Fruit fly (Drosophila melanogaster): ENCODE data around the gene CG10657.

Gene CG10657

DNA sequence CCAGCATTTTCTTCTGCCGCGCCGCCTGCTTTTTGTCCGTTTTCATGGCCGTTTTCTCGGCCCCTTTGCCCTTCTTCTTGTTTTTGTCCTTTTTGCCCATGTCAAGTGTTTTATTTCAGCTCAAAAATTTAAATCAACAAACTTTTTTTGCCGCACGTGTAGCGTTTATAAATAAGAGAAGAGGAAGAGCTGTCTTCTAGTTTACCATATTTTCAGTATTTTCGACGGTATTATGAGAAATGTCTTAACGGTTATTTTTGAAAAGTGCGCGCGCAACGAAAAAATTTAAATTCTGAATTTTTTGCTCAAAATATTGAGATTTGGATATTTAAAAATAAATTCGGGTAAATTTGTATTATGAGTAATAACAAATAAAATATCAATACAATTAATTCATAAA is 40.1 kb upstream of the CG10657 start, which contains the start of gene CG4069 (continued):
- TF ChIP-seq tio (GFP tag; optimal IDR thresholded peaks at IDR 0.05): no peak
- TF ChIP-seq BEAF-32 (GFP tag; optimal IDR thresholded peaks at IDR 0.05): peak; percentile 20

DNA sequence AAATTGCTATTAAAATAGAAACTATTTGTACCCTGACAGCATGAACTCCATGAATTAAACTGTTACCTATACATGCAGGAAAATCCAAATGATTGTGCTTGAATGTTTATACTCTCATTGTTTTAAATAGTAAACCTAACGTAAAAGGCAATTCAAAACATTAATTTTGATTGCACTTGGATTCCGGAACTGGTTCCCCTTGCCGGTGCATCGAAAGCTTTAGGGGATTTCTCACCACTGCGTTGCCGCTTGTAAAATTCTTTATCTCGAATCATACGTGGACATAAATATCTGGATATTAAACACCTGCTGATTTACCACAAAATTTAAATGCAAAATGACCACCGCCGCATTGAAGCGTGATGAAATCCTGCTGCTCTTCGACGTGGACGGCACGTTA is 37.3 kb upstream of the CG10657 start, which contains the start of gene Pmm2:
Gene Pmm2 (plus strand): TSS at position 273 of the 400 bp plus-strand sequence.
- TF ChIP-seq CG17328 (GFP tag; IDR thresholded peaks at IDR 0.05) (0 out of 2 replicates have a peak, but pooled peaks have one; percentile 10), gfzf (GFP tag; optimal IDR thresholded peaks at IDR 0.05) (peak; percentile 71), Xbp1 (GFP tag; optimal IDR thresholded peaks at IDR 0.05) (peak; percentile 15), grau (tag; optimal IDR thresholded peaks at IDR 0.05) (peak; percentile 19), tll (GFP tag; optimal IDR thresholded peaks at IDR 0.05) (no peak), cg (GFP tag; optimal IDR thresholded peaks at IDR 0.05) (no peak), nom (GFP tag; optimal IDR thresholded peaks at IDR 0.05) (no peak), Myb (GFP tag; optimal IDR thresholded peaks at IDR 0.05) (peak; percentile 15), hkb (optimal IDR thresholded peaks at IDR 0.05) (no peak), hkb (GFP tag; IDR thresholded peaks at IDR 0.05) (0 out of 2 replicates have a peak, but pooled peaks have one; percentile 7), Dp (GFP tag; optimal IDR thresholded peaks at IDR 0.05) (peak; percentile 26), tap (tag; optimal IDR thresholded peaks at IDR 0.05) (no peak), pzg (GFP tag; optimal IDR thresholded peaks at IDR 0.05) (peak; percentile 36), CG4820 (GFP tag; optimal IDR thresholded peaks at IDR 0.05) (no peak), sens (GFP tag) (peak; percentile 57), CG17359 (tag; optimal IDR thresholded peaks at IDR 0.05) (no peak), CG1233 (GFP tag; optimal IDR thresholded peaks at IDR 0.05) (no peak), MBD-R2 (GFP tag; IDR thresholded peaks at IDR 0.05) (peak; percentile 42; the same call in 1 of the 2 replicates), her (GFP tag; optimal IDR thresholded peaks at IDR 0.05) (peak; percentile 99), CG9215 (GFP tag; IDR thresholded peaks at IDR 0.05) (no peak), ssp (GFP tag; IDR thresholded peaks at IDR 0.05) (no peak), CG34422 (GFP tag; IDR thresholded peaks at IDR 0.05) (peak; percentile 56; the same call in 1 of the 3 replicates), CG14441 (GFP tag; IDR thresholded peaks at IDR 0.05) (no peak), CG16815 (GFP tag; optimal IDR thresholded peaks at IDR 0.05) (no peak), E2f2 (GFP tag; IDR thresholded peaks at IDR 0.05) (peak; percentile 63), CG14860 (GFP tag; IDR thresholded peaks at IDR 0.05; ENCODE audit: partially characterized antibody) (no peak), HLH3B (GFP tag; IDR thresholded peaks at IDR 0.05) (no peak), nerfin-2 (GFP tag; IDR thresholded peaks at IDR 0.05; ENCODE audit: partially characterized antibody) (0 out of 2 replicates have a peak, but pooled peaks have one; percentile 18), usp (GFP tag; optimal IDR thresholded peaks at IDR 0.05) (no peak), grn (GFP tag; optimal IDR thresholded peaks at IDR 0.05) (peak; percentile 75), row (GFP tag; IDR thresholded peaks at IDR 0.05) (peak; percentile 23; the same call in 1 of the 3 replicates), unc-4 (GFP tag; IDR thresholded peaks at IDR 0.05; ENCODE audit: partially characterized antibody) (no peak), Side (GFP tag; optimal IDR thresholded peaks at IDR 0.05) (no peak), oc (tag; optimal IDR thresholded peaks at IDR 0.05) (no peak), chinmo (GFP tag; IDR thresholded peaks at IDR 0.05; ENCODE audit: partially characterized antibody) (peak; percentile 96), sima (GFP tag; optimal IDR thresholded peaks at IDR 0.05) (no peak), trem (tag; optimal IDR thresholded peaks at IDR 0.05) (peak; percentile 3), amos (GFP tag; IDR thresholded peaks at IDR 0.05; ENCODE audit: partially characterized antibody) (peak; percentile 24; the same call in 1 of the 2 replicates), CG13287 (GFP tag; IDR thresholded peaks at IDR 0.05; ENCODE audit: partially characterized antibody) (peak; percentile 41), kah (GFP tag; optimal IDR thresholded peaks at IDR 0.05) (peak; percentile 25), CG7271 (tag; optimal IDR thresholded peaks at IDR 0.05) (no peak), MESR4 (GFP tag; optimal IDR thresholded peaks at IDR 0.05) (peak; percentile 46), dpn (GFP tag; optimal IDR thresholded peaks at IDR 0.05) (no peak), ttk (GFP tag; IDR thresholded peaks at IDR 0.05) (no peak), CG15514 (GFP tag; optimal IDR thresholded peaks at IDR 0.05) (peak; percentile 99), CG9817 (tag; optimal IDR thresholded peaks at IDR 0.05) (no peak)

Measured in whole organism, embryonic.